Fruit fly (Drosophila melanogaster) whole organism, embryonic: ENCODE results near the gene Ppt2.
A peak's percentile ranks its signal among the peaks of the same experiment; 100 is the strongest.

Source experiments
- Atf3 ChIP-seq: fragments of 200-800 bp; sonication (Bioruptor generic); optimal IDR thresholded peaks from 3 replicates; lab custom pipeline; 2016; ENCODE audit warnings: missing biosample characterization, missing genetic modification characterization
- Atf6 ChIP-seq: fragments of 200-800 bp; sonication (Bioruptor generic); IDR thresholded peaks from 2 replicates; pipeline ENCODE4 v1.3.6; 2022; ENCODE audit warnings: missing biosample characterization, missing genetic modification characterization
- Bgb ChIP-seq: fragments of 200-800 bp; sonication (Bioruptor generic); IDR thresholded peaks from 2 replicates; pipeline ENCODE4 v1.3.6; 2022; ENCODE audit warnings: missing biosample characterization, missing genetic modification characterization; ENCODE audit not compliant: partially characterized antibody
- CG12104 ChIP-seq: fragments of 200-800 bp; sonication (Bioruptor generic); optimal IDR thresholded peaks from 3 replicates; lab custom pipeline; 2016; ENCODE audit warnings: missing biosample characterization, missing genetic modification characterization
- CG12155 ChIP-seq: fragments of 200-800 bp; sonication (Bioruptor generic); optimal IDR thresholded peaks from 3 replicates; lab custom pipeline; 2016; ENCODE audit warnings: missing biosample characterization, missing genetic modification characterization
- CG13287 ChIP-seq: fragments of 200-800 bp; sonication (Bioruptor generic); IDR thresholded peaks from 2 replicates; pipeline ENCODE4 v1.3.6; 2022; ENCODE audit warnings: missing biosample characterization, missing genetic modification characterization; ENCODE audit not compliant: partially characterized antibody
- CG13296 ChIP-seq: fragments of 200-800 bp; sonication (Bioruptor generic); optimal IDR thresholded peaks from 3 replicates; lab custom pipeline; 2018; ENCODE audit warnings: missing biosample characterization, mild to moderate bottlenecking, missing genetic modification characterization
- CG15479 ChIP-seq: fragments of 200-800 bp; sonication (Bioruptor generic); optimal IDR thresholded peaks from 3 replicates; lab custom pipeline; 2019; ENCODE audit warnings: missing biosample characterization, mild to moderate bottlenecking, missing genetic modification characterization, moderate library complexity
- CG15514 ChIP-seq: fragments of 200-800 bp; sonication (Bioruptor generic); optimal IDR thresholded peaks from 3 replicates; lab custom pipeline; 2017; ENCODE audit warnings: missing biosample characterization, missing genetic modification characterization, mild to moderate bottlenecking, moderate library complexity, missing genetic modification reagents
- CG17186 ChIP-seq: fragments of 200-800 bp; sonication (Bioruptor generic); optimal IDR thresholded peaks from 3 replicates; lab custom pipeline; 2017; ENCODE audit warnings: missing biosample characterization, missing genetic modification reagents, missing genetic modification characterization
- CG1792 ChIP-seq: fragments of 200-800 bp; sonication (Bioruptor generic); optimal IDR thresholded peaks from 2 replicates; lab custom pipeline; 2016; ENCODE audit warnings: missing biosample characterization, missing genetic modification characterization
- CG2129 ChIP-seq: fragments of 200-800 bp; sonication (Bioruptor generic); IDR thresholded peaks from 2 replicates; pipeline ENCODE4 v1.3.6; 2022; ENCODE audit warnings: missing biosample characterization, missing genetic modification characterization; ENCODE audit not compliant: partially characterized antibody
- CG3847 ChIP-seq: fragments of 200-800 bp; sonication (Bioruptor generic); IDR thresholded peaks from 2 replicates; pipeline ENCODE4 v1.3.6; 2022; ENCODE audit warnings: missing biosample characterization, missing genetic modification characterization
- CG3995 ChIP-seq: fragments of 200-800 bp; sonication (Bioruptor generic); optimal IDR thresholded peaks from 3 replicates; lab custom pipeline; 2016; ENCODE audit warnings: missing biosample characterization, missing genetic modification characterization
- CG4360 ChIP-seq: fragments of 200-800 bp; sonication (Bioruptor generic); IDR thresholded peaks from 2 replicates; pipeline ENCODE4 v1.3.6; 2022; ENCODE audit warnings: missing biosample characterization, missing genetic modification characterization
- CG4424 ChIP-seq: fragments of 200-800 bp; sonication (Bioruptor generic); optimal IDR thresholded peaks from 3 replicates; lab custom pipeline; 2016; ENCODE audit warnings: missing biosample characterization, missing genetic modification characterization
- CG6689 ChIP-seq: fragments of 200-800 bp; sonication (Bioruptor generic); IDR thresholded peaks from 2 replicates; pipeline ENCODE4 v1.3.6; 2022; ENCODE audit warnings: missing biosample characterization, missing genetic modification characterization
- CG7928 ChIP-seq: fragments of 200-800 bp; sonication (Bioruptor generic); optimal IDR thresholded peaks from 2 replicates; lab custom pipeline; 2017; ENCODE audit warnings: missing biosample characterization, mild to moderate bottlenecking, missing genetic modification characterization
- CG9797 ChIP-seq: fragments of 200-800 bp; sonication (Bioruptor generic); optimal IDR thresholded peaks from 3 replicates; lab custom pipeline; 2018; ENCODE audit warnings: missing biosample characterization, mild to moderate bottlenecking, missing genetic modification characterization
- Dip3 ChIP-seq: fragments of 200-800 bp; sonication (Bioruptor generic); optimal IDR thresholded peaks from 3 replicates; lab custom pipeline; 2016; ENCODE audit warnings: missing biosample characterization, missing genetic modification characterization
- Dp ChIP-seq: fragments of 200-800 bp; sonication (Bioruptor generic); optimal IDR thresholded peaks from 2 replicates; lab custom pipeline; 2018; ENCODE audit warnings: missing biosample characterization, mild to moderate bottlenecking, missing genetic modification characterization, moderate library complexity
- E2f2 ChIP-seq: fragments of 200-800 bp; sonication (Bioruptor generic); IDR thresholded peaks from 2 replicates; pipeline ENCODE4 v1.3.6; 2022; ENCODE audit warnings: missing biosample characterization, missing genetic modification characterization
- Ets97D ChIP-seq: fragments of 200-800 bp; sonication (Bioruptor generic); optimal IDR thresholded peaks from 3 replicates; lab custom pipeline; 2016; ENCODE audit warnings: missing biosample characterization, missing genetic modification characterization
- Fer1 ChIP-seq: fragments of 200-800 bp; sonication (Bioruptor generic); optimal IDR thresholded peaks from 2 replicates; lab custom pipeline; 2017; ENCODE audit warnings: missing biosample characterization, mild to moderate bottlenecking, missing genetic modification characterization
- Fer2 ChIP-seq: fragments of 200-800 bp; sonication (Bioruptor generic); optimal IDR thresholded peaks from 2 replicates; lab custom pipeline; 2018; ENCODE audit warnings: missing biosample characterization, mild to moderate bottlenecking, missing genetic modification characterization, moderate library complexity
- GATAe ChIP-seq: fragments of 200-800 bp; sonication (Bioruptor generic); conservative IDR thresholded peaks from 2 replicates; pipeline ENCODE4 v1.3.6; 2022; ENCODE audit warnings: missing biosample characterization, missing genetic modification characterization
- Lpt ChIP-seq: fragments of >200 bp; optimal IDR thresholded peaks from 2 replicates; lab custom pipeline; 2018; ENCODE audit warnings: missing biosample characterization, missing genetic modification characterization
- Meics ChIP-seq: fragments of 200-800 bp; sonication (Bioruptor generic); optimal IDR thresholded peaks from 2 replicates; lab custom pipeline; 2017; ENCODE audit warnings: missing biosample characterization, mild to moderate bottlenecking, missing genetic modification characterization
- Rx ChIP-seq: fragments of 200-800 bp; sonication (Bioruptor generic); IDR thresholded peaks from 2 replicates; pipeline ENCODE4 v1.3.6; 2022; ENCODE audit warnings: missing biosample characterization, missing genetic modification characterization
- Sry-δ ChIP-seq: fragments of 200-800 bp; sonication (Bioruptor generic); optimal IDR thresholded peaks from 2 replicates; lab custom pipeline; 2016; ENCODE audit warnings: missing biosample characterization, missing genetic modification characterization
- Vsx1 ChIP-seq: fragments of 200-800 bp; sonication (Bioruptor generic); optimal IDR thresholded peaks from 2 replicates; lab custom pipeline; 2017; ENCODE audit warnings: missing biosample characterization, mild to moderate bottlenecking, missing genetic modification characterization, missing genetic modification reagents
- amos ChIP-seq: fragments of 200-800 bp; sonication (Bioruptor generic); IDR thresholded peaks from 2 replicates; pipeline ENCODE4 v1.3.6; 2022; ENCODE audit warnings: missing biosample characterization, missing genetic modification characterization; ENCODE audit not compliant: partially characterized antibody
- caup ChIP-seq: fragments of 200-800 bp; sonication (Bioruptor generic); optimal IDR thresholded peaks from 3 replicates; lab custom pipeline; 2017; ENCODE audit warnings: missing biosample characterization, mild to moderate bottlenecking, missing genetic modification characterization, moderate library complexity; ENCODE audit not compliant: severe bottlenecking
- crol ChIP-seq: fragments of 200-800 bp; sonication (Bioruptor generic); IDR thresholded peaks from 2 replicates; pipeline ENCODE4 v1.3.6; 2022; ENCODE audit warnings: missing biosample characterization, missing genetic modification characterization
- disco-r ChIP-seq: fragments of 200-800 bp; sonication (Bioruptor generic); optimal IDR thresholded peaks from 2 replicates; lab custom pipeline; 2016; ENCODE audit warnings: missing biosample characterization, missing genetic modification characterization
- dmrt99B ChIP-seq: fragments of 200-800 bp; sonication (Bioruptor generic); optimal IDR thresholded peaks from 2 replicates; lab custom pipeline; 2018; ENCODE audit warnings: missing biosample characterization, mild to moderate bottlenecking, missing genetic modification characterization, moderate library complexity
- esg ChIP-seq: fragments of 200-800 bp; sonication (Bioruptor generic); conservative IDR thresholded peaks from 2 replicates; pipeline ENCODE4 v1.3.6; 2022; ENCODE audit warnings: missing biosample characterization, missing genetic modification characterization
- ftz-f1 ChIP-seq: fragments of 200-800 bp; sonication (Bioruptor generic); optimal IDR thresholded peaks from 2 replicates; lab custom pipeline; 2016; ENCODE audit warnings: missing biosample characterization, missing genetic modification characterization
- jumu ChIP-seq: fragments of 200-800 bp; sonication (Bioruptor generic); optimal IDR thresholded peaks from 3 replicates; lab custom pipeline; 2016; ENCODE audit warnings: missing biosample characterization, missing genetic modification characterization
- klu ChIP-seq: fragments of 200-800 bp; sonication (Bioruptor generic); IDR thresholded peaks from 2 replicates; pipeline ENCODE4 v1.3.6; 2022; ENCODE audit warnings: missing biosample characterization, missing genetic modification characterization
- kni ChIP-seq: fragments of 200-800 bp; sonication (Bioruptor generic); optimal IDR thresholded peaks from 3 replicates; lab custom pipeline; 2017; ENCODE audit warnings: mild to moderate bottlenecking, missing biosample characterization, missing genetic modification reagents, missing genetic modification characterization
- knrl ChIP-seq: fragments of 200-800 bp; sonication (Bioruptor generic); IDR thresholded peaks from 3 replicates; pipeline ENCODE4 v1.3.6; 2022; ENCODE audit warnings: missing biosample characterization, missing genetic modification characterization; ENCODE audit not compliant: partially characterized antibody
- lmd ChIP-seq: fragments of 200-800 bp; sonication (Bioruptor generic); IDR thresholded peaks from 2 replicates; pipeline ENCODE4 v1.3.6; 2022; ENCODE audit warnings: missing biosample characterization, missing genetic modification characterization
- pzg ChIP-seq: fragments of 200-800 bp; sonication (Bioruptor generic); optimal IDR thresholded peaks from 3 replicates; lab custom pipeline; 2018; ENCODE audit warnings: missing biosample characterization, mild to moderate bottlenecking, missing genetic modification characterization, moderate library complexity
- sima ChIP-seq: fragments of 200-800 bp; sonication (Bioruptor generic); optimal IDR thresholded peaks from 2 replicates; lab custom pipeline; 2016; ENCODE audit warnings: missing biosample characterization, missing genetic modification characterization
- stwl ChIP-seq: fragments of 200-800 bp; sonication (Bioruptor generic); optimal IDR thresholded peaks from 3 replicates; lab custom pipeline; 2018; ENCODE audit warnings: missing biosample characterization, mild to moderate bottlenecking, missing genetic modification characterization, moderate library complexity
- tgo ChIP-seq: fragments of 200-800 bp; sonication (Bioruptor generic); IDR thresholded peaks from 3 replicates; pipeline ENCODE4 v1.3.6; 2022; ENCODE audit warnings: missing biosample characterization, missing genetic modification characterization

Ppt2 gene

DNA sequence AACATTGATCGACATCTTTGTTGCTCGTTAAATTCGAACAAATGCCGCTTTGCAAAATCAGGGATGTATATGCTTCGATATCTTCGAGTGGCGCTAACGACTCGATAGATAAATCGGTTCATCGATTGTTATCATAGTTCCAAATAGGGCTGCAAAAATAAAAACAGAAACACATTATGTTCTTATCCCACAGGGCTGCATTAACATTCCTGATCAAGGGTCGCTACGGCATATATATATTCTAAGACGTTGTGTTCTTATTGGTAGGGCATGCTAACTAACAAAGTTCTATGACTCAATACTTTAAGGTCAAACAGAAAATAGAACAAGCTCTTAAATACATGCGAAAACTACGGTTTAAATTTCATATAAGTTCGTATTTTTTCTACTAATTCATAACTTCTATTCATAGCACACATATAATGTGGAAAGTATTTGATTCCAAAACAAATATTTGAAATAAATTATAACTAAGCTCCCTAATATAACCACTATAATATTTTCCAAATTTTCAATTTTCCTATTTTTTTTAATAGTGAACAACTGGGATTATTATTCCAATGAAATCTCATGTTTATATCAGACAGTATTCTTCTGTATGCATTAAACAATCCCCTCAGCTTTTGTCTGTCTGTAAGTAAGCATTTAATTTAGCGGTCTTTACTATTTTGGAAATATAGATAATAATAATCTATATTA, 11.0 kb upstream of the Ppt2 start, which contains the start of gene cmet (continued):
- TF ChIP-seq ftz-f1 (GFP tag; lab: Kevin White, UChicago) (no peak), disco-r (peak; percentile 18), CG4424 (GFP tag; lab: Kevin White, UChicago) (peak; percentile 49), Lpt (GFP tag; lab: Kevin White, UChicago) (no peak), Atf6 (peak; percentile 9; the same call in 1 of the 2 replicates), Dip3 (GFP tag; lab: Kevin White, UChicago) (peak; percentile 39), CG15479 (no peak), esg (GFP tag; lab: Robert Waterston, UW) (peak; percentile 37; the same call in 1 of the 2 replicates), CG4360 (GFP tag; lab: Robert Waterston, UW) (no peak), Rx (0 out of 2 replicates have a peak, but pooled peaks have one; percentile 6), CG2129 (GFP tag; lab: Robert Waterston, UW) (peak; percentile 59; the same call in 1 of the 2 replicates), CG9797 (peak; percentile 29), CG12104 (GFP tag; lab: Kevin White, UChicago) (peak; percentile 19), lmd (GFP tag; lab: Robert Waterston, UW) (peak; percentile 46; the same call in 1 of the 2 replicates), CG1792 (GFP tag; lab: Kevin White, UChicago) (no peak), jumu (peak; percentile 70), CG7928 (peak; percentile 98), Vsx1 (no peak), tgo (GFP tag; lab: Robert Waterston, UW) (no peak), Fer2 (tag; lab: Kevin White, UChicago) (peak; percentile 46)

DNA sequence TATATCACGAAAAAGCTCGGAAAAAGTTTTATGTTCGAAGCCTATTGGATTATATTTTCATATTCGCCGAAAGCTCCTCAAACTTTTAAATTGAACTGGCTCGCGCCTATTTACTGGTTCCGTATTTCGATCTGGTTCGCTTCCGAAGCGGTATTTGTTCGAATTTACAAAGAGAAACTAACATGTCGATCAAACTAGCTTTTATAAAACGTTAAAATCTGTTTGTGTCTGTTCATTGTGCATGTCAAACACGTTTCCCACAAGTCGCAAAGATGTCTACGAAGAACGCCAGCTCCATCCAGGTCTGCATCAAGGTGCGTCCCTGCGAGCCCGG, 10.5 kb upstream of the Ppt2 start, which contains the start of gene cana:
Gene cana, plus strand, starts transcription at position 149 of the 334 bp plus-strand sequence.
- TF ChIP-seq crol (GFP tag; lab: Robert Waterston, UW): no peak
- peak; percentile 88 for TF ChIP-seq E2f2 (GFP tag; lab: Robert Waterston, UW)
- TF ChIP-seq GATAe (GFP tag; lab: Robert Waterston, UW): no peak
- peak; percentile 32; the same call in 1 of the 3 replicates for TF ChIP-seq knrl (GFP tag; lab: Robert Waterston, UW)
- peak; percentile 48 for TF ChIP-seq CG13287 (GFP tag; lab: Robert Waterston, UW)
- TF ChIP-seq Dp: peak; percentile 81
- peak; percentile 100 for TF ChIP-seq CG15514 (GFP tag; lab: Kevin White, UChicago)
- TF ChIP-seq Sry-δ (GFP tag; lab: Kevin White, UChicago): no peak
- TF ChIP-seq amos (GFP tag; lab: Robert Waterston, UW): peak; percentile 64; the same call in 1 of the 2 replicates
- no peak for TF ChIP-seq CG13296 (GFP tag; lab: Kevin White, UChicago)
- TF ChIP-seq pzg: peak; percentile 25
- TF ChIP-seq Bgb (GFP tag; lab: Robert Waterston, UW): peak; percentile 40

DNA sequence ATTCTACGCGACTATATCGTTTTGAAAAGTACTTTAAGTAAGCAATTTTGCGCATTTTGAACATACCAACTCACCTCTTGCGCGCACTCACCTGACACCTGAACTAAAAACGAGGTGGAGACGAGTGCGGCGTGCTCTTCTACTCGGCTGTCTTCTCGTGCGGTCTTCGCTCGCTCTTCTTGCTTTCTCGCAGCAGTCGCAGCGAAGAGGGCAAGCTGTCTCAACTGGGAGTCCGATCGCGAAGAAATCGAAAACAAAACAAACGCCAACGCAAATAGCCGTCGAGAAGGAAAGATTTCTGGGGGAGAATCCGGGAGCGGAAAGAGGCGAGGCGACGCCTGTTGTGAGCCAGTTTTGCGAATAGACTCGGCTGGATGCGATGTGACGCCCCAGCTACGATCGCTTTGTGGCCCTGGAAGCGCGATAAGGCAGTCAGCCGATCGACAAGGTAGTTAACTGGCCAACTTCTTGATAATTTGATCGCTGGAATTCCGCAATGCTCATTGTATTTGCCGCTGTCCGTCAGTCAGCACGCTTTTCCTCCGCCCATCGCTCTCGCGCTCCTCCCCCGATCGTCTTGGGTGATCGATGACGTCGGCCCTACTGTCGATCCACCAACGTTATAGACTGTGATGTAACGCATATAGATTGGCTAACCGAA, 8.3 kb upstream of the Ppt2 start:
- peak; percentile 26 for TF ChIP-seq CG13296 (GFP tag; lab: Kevin White, UChicago)
- no peak for TF ChIP-seq CG17186 (GFP tag; lab: Kevin White, UChicago)
- no peak for TF ChIP-seq stwl (tag; lab: Kevin White, UChicago)
- no peak for TF ChIP-seq CG12155 (GFP tag; lab: Kevin White, UChicago)
- TF ChIP-seq Meics: peak; percentile 34
- no peak for TF ChIP-seq sima (GFP tag; lab: Kevin White, UChicago)
- peak; percentile 77 for TF ChIP-seq CG6689 (GFP tag; lab: Robert Waterston, UW)
- TF ChIP-seq CG3847 (GFP tag; lab: Robert Waterston, UW): no peak
- TF ChIP-seq klu (GFP tag; lab: Robert Waterston, UW): no peak
- peak; percentile 42 for TF ChIP-seq Atf3 (GFP tag; lab: Kevin White, UChicago)
- TF ChIP-seq kni (GFP tag; lab: Kevin White, UChicago): no peak
- TF ChIP-seq Fer1 (GFP tag; lab: Kevin White, UChicago): peak; percentile 64
- no peak for TF ChIP-seq Ets97D (GFP tag; lab: Kevin White, UChicago)
- TF ChIP-seq CG3995 (GFP tag; lab: Kevin White, UChicago): no peak
- peak; percentile 51 for TF ChIP-seq caup (GFP tag; lab: Kevin White, UChicago)
- TF ChIP-seq dmrt99B: no peak
